Fruit fly (Drosophila melanogaster) S2 (cell line): ENCODE data around the gene CG13405.

Experiments
- CG8478 ChIP-seq: fragments of >200 bp; optimal IDR thresholded peaks from 2 replicates; lab custom pipeline; 2018
- CTCF ChIP-seq, 2 experiments: fragments of >200 bp; optimal IDR thresholded peaks; 2 replicates each; lab custom pipeline; 2018

The CG13405 gene

DNA sequence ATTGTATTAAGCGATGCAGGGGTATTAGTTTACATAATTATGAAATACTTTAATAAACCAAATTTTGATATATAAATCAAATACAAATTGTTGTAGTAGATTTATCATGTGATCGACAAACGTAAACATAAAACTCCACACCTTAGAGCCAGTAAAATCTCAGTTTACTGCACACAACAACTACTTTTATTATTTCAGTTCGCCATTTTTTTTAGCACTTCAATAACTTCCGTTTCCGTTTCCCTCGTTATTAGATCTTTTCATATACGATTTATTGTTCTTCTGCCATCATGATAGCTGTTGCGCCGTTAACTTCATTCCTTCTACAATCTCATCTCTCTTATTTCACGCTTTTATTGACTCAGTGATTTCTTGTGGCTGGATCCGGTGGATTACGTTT, at the start of gene CG13405:
Gene CG13405 (minus strand): TSS at position 101 of the 400 bp plus-strand sequence.
- no peak for TF ChIP-seq CTCF (optimal IDR thresholded peaks at IDR 0.05; lab: Kevin White, UChicago)
- TF ChIP-seq CG8478 (lab: Kevin White, UChicago), result no peak

DNA sequence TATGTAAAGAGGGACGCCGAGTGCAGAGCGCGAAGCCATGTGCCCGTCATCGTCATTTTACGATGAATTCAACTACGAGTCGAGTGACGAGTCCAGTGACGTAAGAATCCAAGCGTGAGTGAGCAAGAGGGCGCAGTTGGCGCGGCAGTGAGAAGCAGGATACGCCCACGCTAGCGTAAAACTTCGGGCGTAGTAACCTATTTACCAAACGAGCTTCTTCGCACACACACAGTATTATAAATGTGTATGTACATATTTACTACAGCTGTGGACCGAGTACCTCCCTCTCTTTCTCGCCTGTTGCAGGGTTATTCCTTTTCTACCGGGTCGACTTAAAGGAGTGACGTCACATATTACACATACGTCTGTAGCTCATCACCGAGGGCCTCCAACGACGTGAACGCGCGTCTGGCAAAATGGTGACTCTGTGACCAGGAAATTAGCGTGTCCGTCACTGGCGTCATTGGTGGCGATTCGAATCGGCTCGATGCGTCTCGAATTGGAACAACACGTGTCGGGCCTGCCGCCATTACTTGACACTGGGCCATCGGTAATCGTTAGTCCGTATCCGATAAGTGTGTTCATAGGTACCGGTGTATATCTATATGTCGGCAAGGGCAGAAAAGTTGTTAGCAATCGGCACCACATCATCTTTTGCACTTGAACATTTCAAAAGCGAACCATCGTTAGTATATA, 48.8 kb upstream of the CG13405 start:
- TF ChIP-seq CTCF (optimal IDR thresholded peaks at IDR 0.05; lab: Kevin White, UChicago), result no peak
- TF ChIP-seq CG8478 (lab: Kevin White, UChicago), result no peak

DNA sequence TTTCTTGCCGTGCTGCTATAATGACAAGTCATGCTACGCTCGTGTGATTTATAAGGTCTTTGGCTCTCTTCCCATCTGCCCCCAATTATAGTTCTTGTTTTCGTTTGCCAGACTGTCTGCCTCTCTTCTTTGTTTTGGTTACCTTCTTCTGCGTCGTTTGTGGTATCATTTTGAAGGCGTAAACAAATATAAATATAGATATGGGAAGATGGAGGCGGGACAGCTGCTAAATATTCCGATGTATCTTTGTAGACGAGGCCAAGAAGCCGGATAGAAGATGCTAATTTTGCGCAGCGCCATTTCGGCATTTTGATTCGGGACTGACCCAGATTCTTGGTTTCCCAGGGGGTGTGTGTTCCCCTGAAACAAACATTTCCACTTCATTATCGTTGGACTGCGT, 44.3 kb upstream of the CG13405 start:
- TF ChIP-seq CG8478 (lab: Kevin White, UChicago), result no peak
- no peak for TF ChIP-seq CTCF (optimal IDR thresholded peaks at IDR 0.05; lab: Kevin White, UChicago)

DNA sequence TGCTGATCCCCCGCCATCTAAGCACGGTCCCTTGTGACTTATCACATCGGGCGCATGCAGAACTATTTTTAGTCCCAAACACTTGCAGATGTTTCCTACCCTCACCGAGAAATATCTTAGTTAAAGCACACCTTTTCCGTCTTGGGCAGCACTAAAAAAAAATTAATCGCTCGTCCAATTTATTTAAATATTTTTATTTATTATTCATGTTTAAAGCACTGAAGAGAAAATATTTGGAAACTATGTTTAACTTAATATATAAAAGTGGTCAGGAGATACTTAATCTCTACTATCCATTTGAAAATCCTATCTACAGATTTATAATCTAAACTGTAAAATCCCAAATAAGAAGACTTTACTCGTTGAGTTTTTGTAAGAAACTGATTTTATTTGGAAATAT, 34.8 kb upstream of the CG13405 start:
- TF ChIP-seq CTCF (optimal IDR thresholded peaks at IDR 0.05; lab: Kevin White, UChicago), result no peak
- no peak for TF ChIP-seq CG8478 (lab: Kevin White, UChicago)

DNA sequence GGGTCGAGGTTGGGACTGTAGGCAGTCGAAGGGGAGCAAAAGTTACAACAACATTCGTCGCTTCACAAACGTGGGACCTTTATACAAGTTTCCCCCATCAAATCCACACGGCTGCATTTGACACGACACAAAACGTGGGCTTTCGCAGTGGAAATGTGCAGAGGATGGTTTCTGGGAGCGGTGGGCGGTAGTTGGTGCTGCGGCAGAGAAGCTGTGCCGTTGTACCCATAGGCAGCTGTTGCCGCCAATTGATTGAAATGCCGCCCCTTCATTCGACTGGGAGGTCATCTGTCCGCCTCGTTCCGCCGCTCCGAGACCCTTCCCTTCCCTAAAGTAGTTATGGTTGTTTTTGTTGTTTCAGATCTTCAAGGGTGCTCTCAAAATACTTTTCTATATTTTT, 33.9 kb upstream of the CG13405 start:
- TF ChIP-seq CG8478 (lab: Kevin White, UChicago), result no peak
- no peak for TF ChIP-seq CTCF (optimal IDR thresholded peaks at IDR 0.05; lab: Kevin White, UChicago)

DNA sequence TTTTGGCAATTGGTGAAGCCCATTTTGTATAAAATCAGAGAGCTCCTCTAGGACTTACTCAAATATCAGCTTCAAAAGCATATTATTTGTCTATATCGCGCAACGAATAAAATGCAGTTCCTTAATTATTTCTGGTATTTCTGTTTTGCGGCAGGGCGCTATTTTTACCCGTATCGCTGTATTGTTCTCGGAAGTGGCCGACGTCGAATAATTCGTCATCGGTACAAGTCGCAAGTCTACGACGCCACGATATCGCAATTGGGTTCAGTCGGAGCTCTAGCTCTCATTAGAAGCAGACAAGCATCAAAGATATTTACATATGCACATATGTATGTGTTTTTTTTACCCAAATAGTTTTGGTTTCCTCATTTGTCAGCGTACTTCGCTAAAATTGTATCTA, 28.9 kb upstream of the CG13405 start:
- TF ChIP-seq CTCF (optimal IDR thresholded peaks at IDR 0.05; lab: Kevin White, UChicago) (no peak), CG8478 (lab: Kevin White, UChicago) (no peak)

DNA sequence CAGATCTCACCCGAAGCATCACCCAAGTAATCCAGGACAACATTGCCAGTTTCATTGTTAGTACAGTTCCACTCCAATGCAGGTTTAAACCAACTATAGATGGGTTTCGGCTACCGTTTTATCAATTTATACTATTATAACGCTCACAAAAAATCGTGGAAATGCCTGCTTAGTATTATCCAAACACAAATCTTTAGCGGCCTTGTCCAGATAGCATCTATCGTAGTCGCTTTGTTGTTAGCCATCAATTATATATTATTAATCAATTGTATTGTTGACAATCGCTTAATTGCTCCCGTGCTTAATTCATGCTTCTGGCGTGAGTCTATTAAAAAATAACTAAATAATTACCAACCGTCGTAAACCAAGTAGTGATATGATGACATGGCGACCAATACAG, 23.1 kb upstream of the CG13405 start, which contains the start of gene CG12483:
Gene CG12483 (minus strand): TSS at position 101 of the 400 bp plus-strand sequence.
- no peak for TF ChIP-seq CG8478 (lab: Kevin White, UChicago)
- TF ChIP-seq CTCF (optimal IDR thresholded peaks at IDR 0.05; lab: Kevin White, UChicago), result no peak

DNA sequence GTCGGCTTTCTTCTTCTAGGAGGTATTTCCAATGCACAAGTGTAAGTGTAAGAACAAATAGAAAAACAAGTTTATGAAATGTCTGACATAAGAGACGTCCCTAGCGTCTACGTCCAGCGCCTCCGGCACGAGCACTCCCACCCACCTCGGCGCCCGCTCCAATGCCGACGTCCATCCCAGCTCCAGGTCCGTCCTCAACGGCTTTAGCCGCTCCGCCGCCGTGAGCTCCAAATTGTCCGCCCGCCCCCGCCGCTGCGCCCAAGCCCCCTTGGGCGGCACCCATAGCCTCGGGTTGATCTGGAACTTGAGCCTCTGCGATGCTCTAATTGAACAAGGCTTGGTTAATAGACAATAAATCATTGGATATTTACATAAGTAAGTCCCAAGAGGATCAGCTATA, 22.7 kb upstream of the CG13405 start:
- TF ChIP-seq CG8478 (lab: Kevin White, UChicago), result no peak

DNA sequence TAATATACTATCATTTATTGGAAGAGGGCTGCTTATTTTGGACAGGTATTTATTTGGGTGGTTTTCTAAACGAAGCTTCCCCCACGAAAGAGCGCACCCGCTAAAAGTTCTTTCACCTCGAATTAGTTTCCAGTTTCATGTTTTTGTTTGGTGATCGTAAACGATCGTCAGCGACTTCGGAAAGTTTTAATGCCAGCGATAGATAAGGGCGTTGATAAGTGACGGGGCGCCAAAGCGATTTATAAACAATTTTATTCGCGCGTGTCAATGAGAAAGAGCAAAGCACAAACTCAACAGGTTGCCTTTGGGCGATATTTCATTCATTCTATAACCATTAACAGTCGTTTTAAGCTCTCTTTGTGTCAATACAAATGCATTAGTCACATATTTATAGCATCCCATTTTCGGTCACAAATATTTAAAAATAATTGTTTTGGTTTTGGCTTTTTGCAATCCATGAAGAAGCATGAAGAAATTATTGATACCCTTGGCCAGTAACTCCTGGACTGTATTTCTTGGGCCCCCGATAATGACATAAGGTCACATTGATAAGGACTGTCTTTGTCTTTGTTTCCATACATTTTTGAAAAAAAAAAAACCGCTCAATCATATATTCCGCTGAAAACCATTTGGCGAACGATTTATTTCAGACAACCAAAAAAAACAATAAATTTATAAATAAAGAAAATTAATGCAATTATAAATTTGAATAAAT, 20.4 kb upstream of the CG13405 start:
- no peak for TF ChIP-seq CTCF (optimal IDR thresholded peaks at IDR 0.05; lab: Kevin White, UChicago)
- no peak for TF ChIP-seq CG8478 (lab: Kevin White, UChicago)

DNA sequence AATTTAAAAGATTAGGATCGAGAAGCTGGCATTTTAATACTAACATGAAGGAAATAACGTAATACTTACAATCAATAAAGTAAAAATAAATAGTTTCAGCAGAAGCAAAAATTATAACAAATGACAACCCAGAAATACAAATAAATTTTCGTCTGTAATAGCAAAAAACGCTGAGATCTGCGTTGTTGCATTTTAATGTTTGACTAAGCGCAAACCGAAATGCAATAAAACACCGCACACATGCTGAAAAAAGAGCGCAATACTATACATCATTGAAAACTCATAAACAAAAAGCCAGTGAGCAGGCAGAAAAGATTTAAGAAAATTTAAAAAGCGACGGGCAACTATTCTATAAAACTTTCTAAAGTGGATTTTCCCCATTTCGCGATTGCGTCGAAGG, 19.7 kb upstream of the CG13405 start:
- TF ChIP-seq CG8478 (lab: Kevin White, UChicago), result no peak
- TF ChIP-seq CTCF (optimal IDR thresholded peaks at IDR 0.05; lab: Kevin White, UChicago), result no peak

DNA sequence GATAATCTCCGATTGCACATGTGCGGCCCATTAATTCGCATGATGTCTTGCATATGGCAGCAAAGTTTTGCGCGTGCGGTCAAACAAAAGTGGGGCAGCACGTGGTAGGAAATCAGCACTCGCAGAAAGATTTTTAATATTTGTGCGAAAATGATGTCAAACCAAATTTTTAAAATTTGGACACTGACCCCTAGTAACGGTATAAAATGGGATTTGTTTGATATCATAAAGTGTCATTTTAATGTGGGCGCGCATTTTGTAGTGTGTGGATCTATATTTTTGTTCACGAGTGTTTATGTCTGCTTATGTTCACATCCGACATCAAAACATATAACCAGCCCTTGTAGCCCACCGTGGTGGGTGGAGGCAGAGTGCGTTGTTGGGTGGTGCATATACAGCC, 18.9 kb upstream of the CG13405 start:
- TF ChIP-seq CG8478 (lab: Kevin White, UChicago), result no peak
- no peak for TF ChIP-seq CTCF (optimal IDR thresholded peaks at IDR 0.05; lab: Kevin White, UChicago)

DNA sequence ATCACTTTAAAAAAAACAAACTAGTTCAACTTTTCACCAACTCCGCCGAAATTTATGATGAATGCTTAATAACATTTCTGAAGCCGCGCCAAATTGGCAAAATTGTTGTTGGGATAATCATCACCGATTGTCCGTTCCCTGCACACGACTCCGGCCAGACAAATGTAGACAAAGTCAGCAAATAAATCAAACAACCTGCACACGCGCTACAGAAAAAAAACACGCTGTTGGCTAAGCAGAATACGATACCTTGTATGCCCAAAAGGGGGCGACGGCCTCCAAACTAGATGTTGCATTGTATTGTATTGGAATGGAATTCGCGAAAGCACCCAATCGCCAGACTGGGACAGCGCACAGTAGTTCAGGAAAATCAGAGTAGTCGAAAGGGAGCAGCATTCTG, 18.4 kb upstream of the CG13405 start:
- TF ChIP-seq CG8478 (lab: Kevin White, UChicago) (no peak), CTCF (optimal IDR thresholded peaks at IDR 0.05; lab: Kevin White, UChicago) (no peak)

DNA sequence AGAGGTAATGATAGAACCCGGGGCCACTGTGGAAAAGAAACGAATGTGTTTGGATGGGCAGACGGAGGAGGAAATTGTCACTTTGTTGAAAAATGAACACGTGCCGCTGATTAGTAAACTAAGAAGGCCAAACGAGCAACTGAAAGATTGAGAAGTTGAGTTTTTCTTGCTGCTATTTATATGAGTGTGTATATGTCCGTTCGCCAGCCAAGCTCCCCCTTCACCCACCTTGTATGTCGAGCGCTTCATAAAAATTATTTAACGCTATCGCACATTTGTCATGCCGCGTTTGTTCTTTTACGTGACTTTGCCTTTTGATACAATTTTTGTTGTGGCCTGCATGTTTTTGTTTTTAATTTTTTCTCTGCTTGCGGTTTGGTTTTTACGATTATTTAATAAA, 16.8 kb upstream of the CG13405 start:
- TF ChIP-seq CG8478 (lab: Kevin White, UChicago) (no peak), CTCF (optimal IDR thresholded peaks at IDR 0.05; lab: Kevin White, UChicago) (no peak)

DNA sequence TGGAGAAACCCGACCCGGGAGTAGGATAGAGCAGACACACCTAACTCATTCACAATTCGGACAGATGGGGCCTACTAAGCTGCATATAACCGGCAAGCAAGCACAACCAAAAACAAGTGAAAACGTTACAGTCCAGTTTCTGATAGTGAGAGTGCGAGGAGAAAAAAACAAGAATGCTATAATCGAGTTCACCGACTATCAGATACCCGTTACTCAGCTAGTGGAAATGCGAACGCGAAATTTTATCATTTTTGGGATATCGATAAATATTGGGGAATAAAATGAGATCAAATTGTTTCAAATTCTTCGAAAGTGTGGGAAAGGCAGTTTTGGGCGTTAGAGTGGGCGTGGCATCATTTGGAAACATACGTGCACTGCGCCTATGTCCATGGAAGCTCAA, 15.8 kb upstream of the CG13405 start:
- TF ChIP-seq CG8478 (lab: Kevin White, UChicago) (no peak), CTCF (optimal IDR thresholded peaks at IDR 0.05; lab: Kevin White, UChicago) (no peak)

DNA sequence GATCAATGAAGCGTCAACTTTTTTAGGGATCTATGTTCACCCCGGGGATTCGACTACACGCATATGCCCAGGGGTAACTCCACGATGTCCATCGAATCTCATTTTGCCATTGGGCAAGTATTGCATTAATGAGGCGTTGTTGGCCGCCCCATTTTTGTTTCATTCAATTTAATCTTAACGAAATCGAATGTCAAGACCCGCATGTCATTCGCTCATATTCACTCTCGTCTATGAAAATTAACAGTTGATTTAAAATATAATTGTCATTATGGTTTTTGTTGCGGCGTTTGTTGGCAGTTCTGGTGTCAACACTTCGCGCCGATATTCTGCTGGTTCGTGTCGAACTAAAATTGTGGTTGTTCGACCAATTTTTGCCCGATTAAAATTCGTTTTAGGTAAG, 11.8 kb upstream of the CG13405 start:
- no peak for TF ChIP-seq CG8478 (lab: Kevin White, UChicago)
- TF ChIP-seq CTCF (optimal IDR thresholded peaks at IDR 0.05; lab: Kevin White, UChicago), result no peak
